Fruit fly (Drosophila melanogaster) whole organism, prepupa: ENCODE data around the gene Eip75B.

Experiments used
- CG10669 ChIP-seq: fragments of 200-800 bp; sonication (Bioruptor generic); optimal IDR thresholded peaks from 3 replicates; lab custom pipeline; 2018; ENCODE audit warnings: missing biosample characterization, mild to moderate bottlenecking, missing genetic modification characterization, moderate library complexity
- CG15336 ChIP-seq: fragments of 200-800 bp; sonication (Bioruptor generic); IDR thresholded peaks from 2 replicates; pipeline ENCODE4 v1.3.6; 2022; ENCODE audit warnings: missing biosample characterization, missing genetic modification characterization
- Hr38 ChIP-seq: sonication (Bioruptor generic); optimal IDR thresholded peaks from 2 replicates; lab custom pipeline; 2016; ENCODE audit warnings: missing biosample characterization, missing genetic modification characterization

DNA sequence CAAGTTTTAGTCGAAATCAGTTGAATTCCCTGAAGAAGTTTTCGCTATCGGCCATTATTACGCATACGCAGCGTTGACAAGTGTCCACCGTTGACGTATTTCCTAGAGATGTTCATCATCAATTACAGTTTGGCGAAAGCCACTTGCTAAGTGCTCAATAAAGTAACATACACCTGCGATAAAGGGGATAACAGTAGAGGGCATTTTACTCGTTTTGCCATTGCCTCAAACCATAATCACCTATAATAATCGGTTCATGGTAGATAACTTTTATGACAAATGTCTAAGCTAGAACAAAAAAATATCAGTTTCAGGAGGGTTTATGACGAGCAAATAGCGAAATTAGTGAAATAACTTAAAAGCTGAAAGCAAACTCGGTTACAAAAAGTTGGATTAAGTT is 161.9 kb downstream of the Eip75B start:
- TF ChIP-seq Hr38 (GFP tag; lab: Kevin White, UChicago) (no peak), CG10669 (no peak), CG15336 (no peak)
